Worm (Caenorhabditis elegans): ENCODE data around the gene pgp-8.

- TF ChIP-seq nhr-237 (tag; optimal IDR thresholded peaks at IDR 0.05) (no peak), nhr-12 (tag; optimal IDR thresholded peaks at IDR 0.05) (no peak), flh-1 (GFP tag; optimal IDR thresholded peaks at IDR 0.05) (no peak), unc-39 (tag; optimal IDR thresholded peaks at IDR 0.05) (no peak), ham-2 (GFP tag; optimal IDR thresholded peaks at IDR 0.05) (no peak), elt-3 (tag; optimal IDR thresholded peaks at IDR 0.05) (no peak)
These were observed 32.3 kb upstream of the pgp-8 start, which contains the start of gene haly-1 for ce11 chrX:10896498-10896897.

Measured in whole organism, mixed stage, embryonic.